Fruit fly (Drosophila melanogaster) whole organism, embryonic: ENCODE results near the gene kin17.

Experiments used
- CG1024 ChIP-seq: fragments of 200-800 bp; sonication (Bioruptor generic); IDR thresholded peaks from 2 replicates; pipeline ENCODE4 v1.3.6; 2022; ENCODE audit warnings: missing biosample characterization, missing genetic modification characterization
- CG11695 ChIP-seq: fragments of 200-800 bp; sonication (Bioruptor generic); IDR thresholded peaks from 3 replicates; pipeline ENCODE4 v1.3.6; 2022; ENCODE audit warnings: missing biosample characterization, missing genetic modification characterization
- CG14014 ChIP-seq: fragments of 200-800 bp; sonication (Bioruptor generic); IDR thresholded peaks from 2 replicates; pipeline ENCODE4 v1.3.6; 2022; ENCODE audit warnings: missing biosample characterization, missing genetic modification characterization
- CG15073 ChIP-seq: fragments of 200-800 bp; sonication (Bioruptor generic); optimal IDR thresholded peaks from 2 replicates; lab custom pipeline; 2016; ENCODE audit warnings: missing biosample characterization, missing genetic modification characterization
- CG15696 ChIP-seq: fragments of 200-800 bp; sonication (Bioruptor generic); optimal IDR thresholded peaks from 2 replicates; lab custom pipeline; 2019; ENCODE audit warnings: missing biosample characterization, mild to moderate bottlenecking, missing genetic modification characterization, moderate library complexity
- CG1602 ChIP-seq: fragments of 200-800 bp; sonication (Bioruptor generic); optimal IDR thresholded peaks from 3 replicates; lab custom pipeline; 2016; ENCODE audit warnings: missing biosample characterization, missing genetic modification characterization
- CG18262 ChIP-seq: fragments of 200-800 bp; optimal IDR thresholded peaks from 3 replicates; lab custom pipeline; 2019; ENCODE audit warnings: missing biosample characterization, mild to moderate bottlenecking, missing genetic modification characterization, moderate library complexity
- CG2875 ChIP-seq: fragments of 200-800 bp; sonication (Bioruptor generic); optimal IDR thresholded peaks from 2 replicates; lab custom pipeline; 2017; ENCODE audit warnings: missing biosample characterization, mild to moderate bottlenecking, missing genetic modification characterization, missing genetic modification reagents
- CG31441 ChIP-seq: fragments of 200-800 bp; sonication (Bioruptor generic); IDR thresholded peaks from 2 replicates; pipeline ENCODE4 v1.3.6; 2022; ENCODE audit warnings: missing biosample characterization, missing genetic modification characterization
- CG32532 ChIP-seq: fragments of 200-800 bp; sonication (Bioruptor generic); IDR thresholded peaks from 2 replicates; pipeline ENCODE4 v1.3.6; 2022; ENCODE audit warnings: missing biosample characterization, missing genetic modification characterization
- CG6272 ChIP-seq: fragments of 200-800 bp; sonication (Bioruptor generic); IDR thresholded peaks from 2 replicates; pipeline ENCODE4 v1.3.6; 2022; ENCODE audit warnings: missing biosample characterization, missing genetic modification characterization
- CG6654 ChIP-seq: fragments of 200-800 bp; sonication (Bioruptor generic); optimal IDR thresholded peaks from 2 replicates; lab custom pipeline; 2017; ENCODE audit warnings: missing biosample characterization, mild to moderate bottlenecking, missing genetic modification characterization
- CG6791 ChIP-seq: fragments of 200-800 bp; sonication (Bioruptor generic); IDR thresholded peaks from 3 replicates; pipeline ENCODE4 v1.3.6; 2022; ENCODE audit warnings: missing biosample characterization, missing genetic modification characterization; ENCODE audit not compliant: partially characterized antibody
- CG8089 ChIP-seq: fragments of 200-800 bp; sonication (Bioruptor generic); optimal IDR thresholded peaks from 3 replicates; lab custom pipeline; 2016; ENCODE audit warnings: missing biosample characterization, missing genetic modification characterization
- CG8290 ChIP-seq, 3 experiments: fragments of 200-800 bp; sonication (Bioruptor generic); optimal IDR thresholded peaks; 2 replicates each; lab custom pipeline; 2016 to 2019; ENCODE audit warnings: missing biosample characterization in 3 of 3, missing genetic modification characterization in 3 of 3, mild to moderate bottlenecking in 2 of 3, moderate library complexity in 1 of 3
- CG9437 ChIP-seq: fragments of 200-800 bp; sonication (Bioruptor generic); optimal IDR thresholded peaks from 2 replicates; lab custom pipeline; 2018; ENCODE audit warnings: missing biosample characterization, mild to moderate bottlenecking, missing genetic modification characterization
- CG9609 ChIP-seq: fragments of 200-800 bp; sonication (Bioruptor generic); optimal IDR thresholded peaks from 3 replicates; lab custom pipeline; 2016; ENCODE audit warnings: missing biosample characterization, missing genetic modification characterization
- Dbx ChIP-seq: fragments of 200-800 bp; sonication (Bioruptor generic); IDR thresholded peaks from 3 replicates; pipeline ENCODE4 v1.3.6; 2022; ENCODE audit warnings: missing biosample characterization, missing genetic modification characterization
- E2f2 ChIP-seq: fragments of 200-800 bp; sonication (Bioruptor generic); IDR thresholded peaks from 2 replicates; pipeline ENCODE4 v1.3.6; 2022; ENCODE audit warnings: missing biosample characterization, missing genetic modification characterization
- GATAe ChIP-seq: fragments of 200-800 bp; sonication (Bioruptor generic); conservative IDR thresholded peaks from 2 replicates; pipeline ENCODE4 v1.3.6; 2022; ENCODE audit warnings: missing biosample characterization, missing genetic modification characterization
- Hand ChIP-seq: fragments of 200-800 bp; sonication (Bioruptor generic); optimal IDR thresholded peaks from 2 replicates; lab custom pipeline; 2017; ENCODE audit warnings: mild to moderate bottlenecking, missing biosample characterization, missing genetic modification reagents, missing genetic modification characterization
- Hr51 ChIP-seq, 2 experiments: fragments of 200-800 bp; sonication (Bioruptor generic); optimal IDR thresholded peaks; 2 replicates in 1 of 2; 3 replicates in 1 of 2; lab custom pipeline; 2016 to 2018; ENCODE audit warnings: missing biosample characterization in 2 of 2, missing genetic modification characterization in 2 of 2, mild to moderate bottlenecking in 1 of 2, moderate library complexity in 1 of 2
- Lhr ChIP-seq: fragments of 200-800 bp; sonication (Bioruptor generic); optimal IDR thresholded peaks from 3 replicates; lab custom pipeline; 2017; ENCODE audit warnings: mild to moderate bottlenecking, missing biosample characterization, missing genetic modification reagents, missing genetic modification characterization
- MTF-1 ChIP-seq: fragments of 200-800 bp; sonication (Bioruptor generic); optimal IDR thresholded peaks from 2 replicates; lab custom pipeline; 2018; ENCODE audit warnings: missing biosample characterization, mild to moderate bottlenecking, missing genetic modification characterization, borderline replicate concordance
- Meics ChIP-seq: fragments of 200-800 bp; sonication (Bioruptor generic); optimal IDR thresholded peaks from 2 replicates; lab custom pipeline; 2017; ENCODE audit warnings: missing biosample characterization, mild to moderate bottlenecking, missing genetic modification characterization
- NC2β ChIP-seq: fragments of 200-800 bp; sonication (Bioruptor generic); optimal IDR thresholded peaks from 2 replicates; lab custom pipeline; 2016; ENCODE audit warnings: missing biosample characterization, missing genetic modification characterization
- Oli ChIP-seq: fragments of 200-800 bp; sonication (Bioruptor generic); optimal IDR thresholded peaks from 2 replicates; lab custom pipeline; 2018; ENCODE audit warnings: missing biosample characterization, mild to moderate bottlenecking, missing genetic modification characterization, moderate library complexity
- Opbp ChIP-seq: fragments of 200-800 bp; sonication (Bioruptor generic); IDR thresholded peaks from 3 replicates; pipeline ENCODE4 v1.3.6; 2022; ENCODE audit warnings: missing biosample characterization, missing genetic modification characterization; ENCODE audit not compliant: partially characterized antibody
- Poxn ChIP-seq: fragments of 200-800 bp; sonication (Bioruptor generic); IDR thresholded peaks from 2 replicates; pipeline ENCODE4 v1.3.6; 2022; ENCODE audit warnings: missing biosample characterization, missing genetic modification characterization
- Spps ChIP-seq: fragments of 200-800 bp; sonication (Bioruptor generic); optimal IDR thresholded peaks from 2 replicates; lab custom pipeline; 2018; ENCODE audit warnings: missing biosample characterization, mild to moderate bottlenecking, missing genetic modification characterization
- Ssrp ChIP-seq: fragments of 200-800 bp; sonication (Bioruptor generic); optimal IDR thresholded peaks from 2 replicates; lab custom pipeline; 2018; ENCODE audit warnings: missing biosample characterization, mild to moderate bottlenecking, missing genetic modification characterization, moderate library complexity
- abd-A ChIP-seq: fragments of 200-800 bp; sonication (Bioruptor generic); optimal IDR thresholded peaks from 3 replicates; lab custom pipeline; 2019; ENCODE audit warnings: missing biosample characterization, mild to moderate bottlenecking, missing genetic modification characterization, moderate library complexity
- bbx ChIP-seq: fragments of 200-800 bp; sonication (Bioruptor generic); IDR thresholded peaks from 2 replicates; pipeline ENCODE4 v1.3.6; 2022; ENCODE audit warnings: missing biosample characterization, missing genetic modification characterization; ENCODE audit not compliant: partially characterized antibody
- caup ChIP-seq: fragments of 200-800 bp; sonication (Bioruptor generic); optimal IDR thresholded peaks from 3 replicates; lab custom pipeline; 2017; ENCODE audit warnings: missing biosample characterization, mild to moderate bottlenecking, missing genetic modification characterization, moderate library complexity; ENCODE audit not compliant: severe bottlenecking
- cg ChIP-seq: fragments of 200-800 bp; sonication (Bioruptor generic); optimal IDR thresholded peaks from 3 replicates; lab custom pipeline; 2019; ENCODE audit warnings: missing biosample characterization, mild to moderate bottlenecking, missing genetic modification characterization, moderate library complexity
- croc ChIP-seq: fragments of 200-800 bp; sonication (Bioruptor generic); conservative IDR thresholded peaks from 3 replicates; pipeline ENCODE4 v1.3.6; 2022; ENCODE audit warnings: missing biosample characterization, missing genetic modification characterization
- crp ChIP-seq, 2 experiments: fragments of 200-800 bp; sonication (Bioruptor generic); optimal IDR thresholded peaks; 2 replicates in 1 of 2; 3 replicates in 1 of 2; lab custom pipeline; 2017; ENCODE audit warnings: missing biosample characterization in 2 of 2, missing genetic modification characterization in 2 of 2, mild to moderate bottlenecking in 1 of 2, moderate library complexity in 1 of 2
- ewg ChIP-seq: fragments of 200-800 bp; sonication (Bioruptor generic); optimal IDR thresholded peaks from 3 replicates; lab custom pipeline; 2017; ENCODE audit warnings: mild to moderate bottlenecking, missing biosample characterization, missing genetic modification reagents, missing genetic modification characterization
- fd96Cb ChIP-seq: fragments of 200-800 bp; sonication (Bioruptor generic); optimal IDR thresholded peaks from 2 replicates; lab custom pipeline; 2018; ENCODE audit warnings: missing biosample characterization, mild to moderate bottlenecking, missing genetic modification characterization, moderate library complexity
- fru ChIP-seq: fragments of >200 bp; optimal IDR thresholded peaks from 2 replicates; lab custom pipeline; 2017
- gfzf ChIP-seq: fragments of 200-800 bp; sonication (Bioruptor generic); optimal IDR thresholded peaks from 2 replicates; lab custom pipeline; 2016; ENCODE audit warnings: missing biosample characterization, mild to moderate bottlenecking, missing genetic modification characterization, moderate library complexity
- grn ChIP-seq: fragments of 200-800 bp; sonication (Bioruptor generic); optimal IDR thresholded peaks from 3 replicates; lab custom pipeline; 2017; ENCODE audit warnings: missing biosample characterization, missing genetic modification characterization
- org-1 ChIP-seq: fragments of 200-800 bp; sonication (Bioruptor generic); optimal IDR thresholded peaks from 2 replicates; lab custom pipeline; 2017; ENCODE audit warnings: missing biosample characterization, missing genetic modification characterization
- pb ChIP-seq: fragments of 200-800 bp; sonication (Bioruptor generic); optimal IDR thresholded peaks from 3 replicates; lab custom pipeline; 2016; ENCODE audit warnings: missing biosample characterization, missing genetic modification characterization
- peb ChIP-seq: fragments of 200-800 bp; sonication (Bioruptor generic); IDR thresholded peaks from 2 replicates; pipeline ENCODE4 v1.3.6; 2022; ENCODE audit warnings: missing biosample characterization, missing genetic modification characterization
- prd ChIP-seq, 3 experiments: fragments of >200 bp in 2 of 3; fragments of 200-800 bp in 1 of 3; sonication (Bioruptor generic) in 1 of 3; optimal IDR thresholded peaks in 2 of 3; IDR thresholded peaks in 1 of 3; 2 replicates in 2 of 3; 3 replicates in 1 of 3; pipeline versions ENCODE4 v1.3.6 to Lab custom; 2017 to 2022; ENCODE audit warnings: missing biosample characterization in 1 of 3, missing genetic modification characterization in 1 of 3
- sim ChIP-seq: fragments of 200-800 bp; sonication (Bioruptor generic); IDR thresholded peaks from 2 replicates; pipeline ENCODE4 v1.3.6; 2022; ENCODE audit warnings: missing biosample characterization, missing genetic modification characterization
- stwl ChIP-seq: fragments of 200-800 bp; sonication (Bioruptor generic); optimal IDR thresholded peaks from 3 replicates; lab custom pipeline; 2018; ENCODE audit warnings: missing biosample characterization, mild to moderate bottlenecking, missing genetic modification characterization, moderate library complexity
- sug ChIP-seq: fragments of 200-800 bp; optimal IDR thresholded peaks from 2 replicates; lab custom pipeline; 2019; ENCODE audit warnings: missing biosample characterization, mild to moderate bottlenecking, missing genetic modification characterization, moderate library complexity
- zfh1 ChIP-seq: fragments of 200-800 bp; sonication (Bioruptor generic); IDR thresholded peaks from 3 replicates; pipeline ENCODE4 v1.3.6; 2022; ENCODE audit warnings: missing biosample characterization, missing genetic modification characterization

Gene kin17

DNA sequence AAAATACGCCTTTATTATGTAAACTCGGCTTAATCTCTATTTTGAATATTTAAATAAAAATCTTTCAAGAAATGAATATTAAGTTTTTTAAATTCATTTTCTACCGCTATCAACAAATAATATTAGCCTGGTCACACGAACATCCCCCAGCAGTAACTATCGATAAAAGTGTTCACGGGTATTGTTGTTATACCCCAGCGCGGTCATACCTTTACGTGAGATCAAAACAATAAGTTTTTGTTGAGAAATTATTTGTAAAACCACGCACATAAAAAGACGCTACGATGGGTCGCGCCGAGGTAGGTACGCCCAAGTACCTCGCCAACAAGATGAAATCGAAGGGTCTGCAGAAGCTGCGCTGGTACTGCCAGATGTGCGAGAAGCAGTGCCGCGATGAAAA, at the start of gene kin17 (continued):
- no peak for TF ChIP-seq abd-A (tag; lab: Kevin White, UChicago)
- TF ChIP-seq CG6654 (GFP tag; lab: Kevin White, UChicago): no peak
- no peak for TF ChIP-seq CG31441 (GFP tag; lab: Robert Waterston, UW)
- TF ChIP-seq bbx (GFP tag; lab: Robert Waterston, UW): peak; percentile 75
- TF ChIP-seq grn (GFP tag; lab: Kevin White, UChicago): no peak
- no peak for TF ChIP-seq CG8089 (GFP tag; lab: Kevin White, UChicago)
- no peak for TF ChIP-seq CG11695
- no peak for TF ChIP-seq Poxn
- TF ChIP-seq CG15073 (GFP tag; lab: Kevin White, UChicago): no peak
- TF ChIP-seq Dbx (GFP tag; lab: Robert Waterston, UW): no peak
- TF ChIP-seq peb (GFP tag; lab: Robert Waterston, UW): no peak
- TF ChIP-seq CG1024 (GFP tag; lab: Robert Waterston, UW): no peak
- no peak for TF ChIP-seq Meics (GFP tag; lab: Kevin White, UChicago)
- no peak for TF ChIP-seq CG32532 (GFP tag; lab: Robert Waterston, UW)
- no peak for TF ChIP-seq CG1602
- TF ChIP-seq Oli (tag; lab: Kevin White, UChicago): no peak
- no peak for TF ChIP-seq Lhr (GFP tag; lab: Kevin White, UChicago)
- TF ChIP-seq NC2β: no peak
- TF ChIP-seq Hand: no peak
- peak; percentile 72 for TF ChIP-seq Opbp (GFP tag; lab: Robert Waterston, UW)
- no peak for TF ChIP-seq GATAe
- no peak for TF ChIP-seq Spps (tag; lab: Kevin White, UChicago)
- peak in 1 of 2 experiments; percentile 60 for TF ChIP-seq crp (GFP tag; optimal IDR thresholded peaks at IDR 0.05; lab: Kevin White, UChicago)
- no peak for TF ChIP-seq fru
- no peak for TF ChIP-seq Ssrp (tag; lab: Kevin White, UChicago)
- TF ChIP-seq CG6272 (GFP tag; lab: Robert Waterston, UW): no peak
- no peak for TF ChIP-seq org-1
- no peak for TF ChIP-seq CG15696 (tag; lab: Kevin White, UChicago)
- no peak for TF ChIP-seq cg (GFP tag; lab: Kevin White, UChicago)
- no peak for TF ChIP-seq CG2875
- TF ChIP-seq gfzf: peak; percentile 85
- no peak for TF ChIP-seq prd (optimal IDR thresholded peaks at IDR 0.05; lab: Kevin White, UChicago)
- no peak for TF ChIP-seq prd (GFP tag; IDR thresholded peaks at IDR 0.05; lab: Robert Waterston, UW)
- no peak for TF ChIP-seq CG8290 (GFP tag; optimal IDR thresholded peaks at IDR 0.05; lab: Kevin White, UChicago)
- TF ChIP-seq CG8290 (tag; optimal IDR thresholded peaks at IDR 0.05; lab: Kevin White, UChicago): no peak
- TF ChIP-seq fd96Cb: no peak
- no peak for TF ChIP-seq CG14014
- peak; percentile 90 for TF ChIP-seq E2f2 (GFP tag; lab: Robert Waterston, UW)
- TF ChIP-seq MTF-1 (GFP tag; lab: Kevin White, UChicago): no peak
- no peak for TF ChIP-seq CG9437
- peak; percentile 91 for TF ChIP-seq stwl
- no peak for TF ChIP-seq zfh1 (GFP tag; lab: Robert Waterston, UW)
- TF ChIP-seq pb (GFP tag; lab: Kevin White, UChicago): no peak
- TF ChIP-seq caup (GFP tag; lab: Kevin White, UChicago): no peak
- TF ChIP-seq CG18262 (tag; lab: Kevin White, UChicago): no peak
- TF ChIP-seq CG9609 (GFP tag; lab: Kevin White, UChicago): no peak
- TF ChIP-seq Hr51 (GFP tag; optimal IDR thresholded peaks at IDR 0.05; lab: Kevin White, UChicago): no peak
- no peak for TF ChIP-seq croc (GFP tag; lab: Robert Waterston, UW)
- TF ChIP-seq CG6791 (GFP tag; lab: Robert Waterston, UW): peak; percentile 73; the same call in 2 of the 3 replicates
- TF ChIP-seq sug: no peak
- no peak for TF ChIP-seq ewg
- no peak for TF ChIP-seq sim (GFP tag; lab: Robert Waterston, UW)
